Fruit fly (Drosophila melanogaster): ENCODE measurements around the gene bcn92.

The bcn92 gene

DNA sequence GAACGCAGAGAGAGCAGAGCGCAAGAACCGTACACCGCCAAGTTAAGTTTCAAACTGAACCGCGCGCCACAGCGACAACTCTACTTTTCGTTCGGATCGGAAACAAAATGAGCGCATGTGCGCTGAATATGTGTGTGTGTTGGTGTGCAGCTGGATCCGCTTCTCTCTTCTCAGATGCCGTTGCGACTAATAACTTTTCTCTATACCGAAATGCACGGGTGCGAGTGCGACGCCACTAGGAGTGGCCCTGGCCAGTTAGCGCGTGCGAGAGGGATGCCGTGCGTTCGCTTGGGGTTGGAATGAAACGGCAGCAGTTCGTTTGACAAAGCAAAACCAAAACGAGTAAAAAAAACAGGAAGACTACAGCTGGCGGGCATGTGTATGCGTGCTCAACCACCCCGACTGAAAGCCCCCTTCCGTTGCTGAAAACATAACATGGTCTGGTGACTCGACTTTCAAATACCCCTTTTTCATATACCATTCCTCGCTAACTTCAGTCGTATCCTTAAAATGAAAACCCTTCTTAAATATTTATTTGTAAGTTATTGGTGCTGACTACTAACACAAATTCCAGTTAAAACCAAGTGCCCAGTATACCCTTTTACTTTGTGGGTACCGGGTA is 12.5 kb downstream of the bcn92 start (continued):
- TF ChIP-seq usp (GFP tag; optimal IDR thresholded peaks at IDR 0.05) = peak; percentile 13

DNA sequence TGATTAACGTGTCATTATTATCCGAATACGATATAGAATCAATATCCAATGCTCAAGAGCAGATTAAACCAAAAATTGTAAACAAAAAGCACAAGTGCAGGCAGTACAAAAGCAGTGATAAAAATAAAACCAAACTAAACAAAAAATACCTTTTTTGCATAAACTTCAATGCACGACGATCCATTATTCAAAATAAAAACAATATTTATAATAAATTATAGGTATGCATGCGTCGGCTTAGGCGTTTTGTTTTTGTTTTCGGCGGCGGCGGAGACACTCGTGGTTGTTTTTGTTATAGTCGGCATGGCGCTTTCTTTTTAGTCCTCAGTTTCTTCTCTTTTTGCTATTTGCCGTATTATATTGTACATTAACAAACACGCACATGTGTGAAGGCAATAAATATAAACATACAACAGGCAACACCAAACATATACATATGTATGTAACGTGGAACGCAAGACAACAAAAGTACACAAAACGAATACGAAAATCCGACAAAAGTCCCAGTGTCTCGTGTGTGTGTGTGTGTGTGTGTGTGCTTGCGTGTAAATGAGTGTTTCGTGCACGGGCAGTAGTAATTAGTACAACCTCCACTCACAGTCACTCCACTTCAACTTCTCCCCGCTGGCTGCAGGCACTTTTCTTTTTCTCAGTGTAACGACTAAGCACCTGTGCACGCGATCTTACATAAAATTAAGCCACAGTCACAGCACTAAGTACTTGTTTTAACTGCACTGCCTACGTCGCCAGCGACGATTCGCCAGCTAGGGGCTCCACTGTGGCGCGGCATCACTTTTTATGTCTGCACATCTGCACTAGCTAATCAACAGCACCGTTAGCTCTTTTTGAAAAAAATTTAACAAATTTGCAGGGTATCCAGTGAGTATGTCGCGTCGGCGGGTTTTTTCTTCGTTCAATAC is 13.3 kb downstream of the bcn92 start:
- TF ChIP-seq fru (GFP tag; optimal IDR thresholded peaks at IDR 0.05) (peak; percentile 45), Hr78 (GFP tag; optimal IDR thresholded peaks at IDR 0.05) (no peak), Mio (GFP tag; optimal IDR thresholded peaks at IDR 0.05) (no peak), Dfd (GFP tag; optimal IDR thresholded peaks at IDR 0.05) (peak; percentile 52), ey (GFP tag; optimal IDR thresholded peaks at IDR 0.05) (peak; percentile 42), Rel (GFP tag; optimal IDR thresholded peaks at IDR 0.05) (no peak), Rel (tag; optimal IDR thresholded peaks at IDR 0.05) (peak; percentile 89), CrebA (GFP tag; optimal IDR thresholded peaks at IDR 0.05; ENCODE audit: borderline replicate concordance) (no peak), foxo (GFP tag; optimal IDR thresholded peaks at IDR 0.05) (peak in 1 of 2 experiments; percentile 59)

DNA sequence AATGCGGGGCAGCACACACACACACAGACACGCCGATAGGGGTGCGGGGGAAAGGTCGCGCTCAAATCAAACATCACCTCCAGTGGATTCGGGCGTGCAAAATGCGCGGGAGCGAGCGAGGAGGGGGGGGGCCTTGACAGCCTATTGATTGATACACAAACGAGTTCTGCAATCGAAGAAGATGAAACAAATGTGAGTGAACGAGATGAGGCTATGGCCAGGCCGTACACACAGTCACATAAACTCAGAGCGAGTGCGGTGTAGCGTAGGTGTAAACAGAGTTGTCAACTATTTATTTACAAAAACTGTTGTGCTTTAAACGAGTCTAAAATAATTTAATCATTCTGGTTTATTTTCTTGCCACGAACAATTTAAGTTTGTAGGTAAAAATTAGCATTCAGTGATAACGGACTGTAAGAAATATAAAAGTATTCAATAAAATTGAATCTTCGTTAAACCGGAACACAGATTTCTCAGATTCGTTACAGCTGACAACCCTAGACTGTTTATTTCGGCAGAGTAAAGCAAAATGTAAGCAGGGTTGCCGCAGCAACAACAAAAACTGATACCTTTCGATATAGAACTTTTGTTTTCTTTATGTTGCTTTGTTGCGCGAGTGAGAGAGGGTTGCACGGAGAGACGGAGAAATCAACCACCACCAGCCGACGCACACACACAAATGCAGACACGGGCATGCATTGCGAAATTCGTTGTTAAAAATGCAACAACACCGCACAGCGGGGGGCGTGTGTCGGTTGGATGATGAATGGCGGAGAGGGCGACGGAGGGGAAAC is 14.3 kb downstream of the bcn92 start:
- TF ChIP-seq Hnf4 (GFP tag; optimal IDR thresholded peaks at IDR 0.05) = peak; percentile 83
- peak; percentile 64 for TF ChIP-seq Rel (GFP tag; optimal IDR thresholded peaks at IDR 0.05)
- peak; percentile 93 for TF ChIP-seq Rel (tag; optimal IDR thresholded peaks at IDR 0.05)
- TF ChIP-seq Dif (GFP tag; optimal IDR thresholded peaks at IDR 0.05; ENCODE audit: partially characterized antibody) = peak; percentile 57
- peak; percentile 91 for TF ChIP-seq br (GFP tag; optimal IDR thresholded peaks at IDR 0.05)
- TF ChIP-seq ey (GFP tag; optimal IDR thresholded peaks at IDR 0.05) = peak; percentile 95
- TF ChIP-seq brk (GFP tag; optimal IDR thresholded peaks at IDR 0.05) = peak; percentile 80
- TF ChIP-seq Abd-B (GFP tag; optimal IDR thresholded peaks at IDR 0.05) = no peak
- TF ChIP-seq pan (optimal IDR thresholded peaks at IDR 0.05) = no peak
- peak; percentile 94 for TF ChIP-seq CG9705 (GFP tag; optimal IDR thresholded peaks at IDR 0.05)
- no peak for TF ChIP-seq lola (GFP tag; optimal IDR thresholded peaks at IDR 0.05)
- no peak for TF ChIP-seq Myc (optimal IDR thresholded peaks at IDR 0.05)
- TF ChIP-seq Hr78 (GFP tag; optimal IDR thresholded peaks at IDR 0.05) = no peak
- peak; percentile 58 for TF ChIP-seq CG32264 (GFP tag; optimal IDR thresholded peaks at IDR 0.05)
- peak; percentile 52 for TF ChIP-seq Mio (GFP tag; optimal IDR thresholded peaks at IDR 0.05)
- TF ChIP-seq dsf (GFP tag; optimal IDR thresholded peaks at IDR 0.05; ENCODE audit: borderline replicate concordance) = peak; percentile 70
- peak; percentile 92 for TF ChIP-seq OdsH (GFP tag; optimal IDR thresholded peaks at IDR 0.05)
- TF ChIP-seq Sp1 (GFP tag; optimal IDR thresholded peaks at IDR 0.05) = peak; percentile 96
- peak; percentile 92 for TF ChIP-seq rgr (GFP tag; optimal IDR thresholded peaks at IDR 0.05)
- peak; percentile 95 for TF ChIP-seq h (GFP tag; optimal IDR thresholded peaks at IDR 0.05)
- TF ChIP-seq HLH106 (tag; optimal IDR thresholded peaks at IDR 0.05) = peak; percentile 96
- TF ChIP-seq dl (GFP tag; optimal IDR thresholded peaks at IDR 0.05; ENCODE audit: insufficient read depth in 1 of 2, partially characterized antibody in 2 of 2) = peak in 1 of 2 experiments; percentile 55
- peak; percentile 93 for TF ChIP-seq dmrt93B (GFP tag; optimal IDR thresholded peaks at IDR 0.05)
- TF ChIP-seq Hr83 (GFP tag; optimal IDR thresholded peaks at IDR 0.05; ENCODE audit: poor library complexity, severe bottlenecking) = peak; percentile 37
- TF ChIP-seq Dfd (GFP tag; optimal IDR thresholded peaks at IDR 0.05) = peak; percentile 40
- peak; percentile 68 for TF ChIP-seq Vsx2 (GFP tag; optimal IDR thresholded peaks at IDR 0.05; ENCODE audit: partially characterized antibody)
- TF ChIP-seq foxo (GFP tag; optimal IDR thresholded peaks at IDR 0.05) = peak; percentile 37 to 94
- peak; percentile 87 for TF ChIP-seq tai (GFP tag; optimal IDR thresholded peaks at IDR 0.05)
- peak; percentile 82 for TF ChIP-seq jim (GFP tag; optimal IDR thresholded peaks at IDR 0.05)
- peak; percentile 66 for TF ChIP-seq CrebA (GFP tag; optimal IDR thresholded peaks at IDR 0.05; ENCODE audit: borderline replicate concordance)
- peak; percentile 83 for TF ChIP-seq sage (GFP tag; optimal IDR thresholded peaks at IDR 0.05)
- peak; percentile 87 for TF ChIP-seq Jra (GFP tag; optimal IDR thresholded peaks at IDR 0.05)
- peak; percentile 77 for TF ChIP-seq sv (GFP tag; optimal IDR thresholded peaks at IDR 0.05)
- no peak for TF ChIP-seq GATAd (GFP tag; optimal IDR thresholded peaks at IDR 0.05)
- peak; percentile 88 for TF ChIP-seq woc (GFP tag; optimal IDR thresholded peaks at IDR 0.05)
- TF ChIP-seq usp (GFP tag; optimal IDR thresholded peaks at IDR 0.05) = no peak
- TF ChIP-seq fru (GFP tag; optimal IDR thresholded peaks at IDR 0.05) = peak; percentile 94
- peak; percentile 89 for TF ChIP-seq psq (GFP tag; optimal IDR thresholded peaks at IDR 0.05)
- TF ChIP-seq N (GFP tag; optimal IDR thresholded peaks at IDR 0.05) = no peak

Data from whole organism, wandering third instar larva.